Worm (Caenorhabditis elegans) whole organism, young adult: ENCODE measurements around the gene tre-3.

Experiments used
- F33H1.4 ChIP-seq: fragments of 200-800 bp; sonication (Bioruptor generic); IDR thresholded peaks from 2 replicates; pipeline ENCODE4 v1.3.6; 2022; ENCODE audit warnings: missing genetic modification reagents, missing genetic modification characterization, missing compliant biosample characterization
- F52B5.7 ChIP-seq: sonication (generic microtip); optimal IDR thresholded peaks from 2 replicates; lab custom pipeline; 2016; ENCODE audit warnings: mild to moderate bottlenecking, missing genetic modification characterization, missing compliant biosample characterization
- F57C9.4 ChIP-seq: sonication (generic microtip); optimal IDR thresholded peaks from 2 replicates; lab custom pipeline; 2017; ENCODE audit warnings: mild to moderate bottlenecking, missing genetic modification characterization, missing compliant biosample characterization
- K11D2.4 ChIP-seq: fragments of 200-800 bp; sonication (Bioruptor generic); IDR thresholded peaks from 2 replicates; pipeline ENCODE4 v1.3.6; 2022; ENCODE audit warnings: missing genetic modification reagents, missing genetic modification characterization, missing compliant biosample characterization
- T26A5.8 ChIP-seq: sonication (generic microtip); optimal IDR thresholded peaks from 2 replicates; lab custom pipeline; 2016; ENCODE audit warnings: missing genetic modification characterization, missing compliant biosample characterization
- Y53G8AR.9 ChIP-seq: fragments of 200-800 bp; sonication (Bioruptor generic); conservative IDR thresholded peaks from 2 replicates; pipeline ENCODE4 v1.3.6; 2022; ENCODE audit warnings: missing genetic modification reagents, missing genetic modification characterization, missing compliant biosample characterization
- aptf-2 ChIP-seq: fragments of 200-800 bp; sonication (Bioruptor generic); conservative IDR thresholded peaks from 2 replicates; pipeline ENCODE4 v1.3.6; 2022; ENCODE audit warnings: missing genetic modification reagents, missing genetic modification characterization, missing compliant biosample characterization
- attf-5 ChIP-seq: fragments of 200-800 bp; sonication (Bioruptor generic); optimal IDR thresholded peaks from 2 replicates; lab custom pipeline; 2018; ENCODE audit warnings: mild to moderate bottlenecking, missing genetic modification characterization, missing compliant biosample characterization
- bed-2 ChIP-seq: fragments of 200-800 bp; sonication (Bioruptor generic); IDR thresholded peaks from 2 replicates; pipeline ENCODE4 v1.3.6; 2022; ENCODE audit warnings: missing genetic modification reagents, missing genetic modification characterization, missing compliant biosample characterization
- ccch-3 ChIP-seq: fragments of 200-800 bp; sonication (Bioruptor generic); optimal IDR thresholded peaks from 2 replicates; lab custom pipeline; 2018; ENCODE audit warnings: mild to moderate bottlenecking, missing genetic modification characterization, missing compliant biosample characterization
- cebp-1 ChIP-seq, 2 experiments: fragments of 200-800 bp in 1 of 2; sonication (Bioruptor generic) in 1 of 2; sonication (generic microtip) in 1 of 2; IDR thresholded peaks in 1 of 2; optimal IDR thresholded peaks in 1 of 2; 2 replicates each; pipeline versions ENCODE4 v1.3.6 to Lab custom; 2017 to 2022; ENCODE audit warnings: missing compliant biosample characterization in 2 of 2, missing genetic modification characterization in 2 of 2, mild to moderate bottlenecking in 1 of 2, missing genetic modification reagents in 1 of 2, moderate library complexity in 1 of 2
- ceh-100 ChIP-seq: fragments of 200-800 bp; sonication (Bioruptor generic); IDR thresholded peaks from 2 replicates; pipeline ENCODE4 v1.3.6; 2022; ENCODE audit warnings: missing genetic modification reagents, missing genetic modification characterization, missing compliant biosample characterization
- ceh-27 ChIP-seq: fragments of 200-800 bp; sonication (Bioruptor generic); optimal IDR thresholded peaks from 2 replicates; lab custom pipeline; 2018; ENCODE audit warnings: mild to moderate bottlenecking, missing genetic modification characterization, moderate library complexity, missing compliant biosample characterization
- ceh-79 ChIP-seq: sonication (generic microtip); optimal IDR thresholded peaks from 2 replicates; lab custom pipeline; 2017; ENCODE audit warnings: mild to moderate bottlenecking, missing genetic modification characterization, missing compliant biosample characterization
- chd-7 ChIP-seq: sonication (generic microtip); optimal IDR thresholded peaks from 2 replicates; lab custom pipeline; 2016; ENCODE audit warnings: mild to moderate bottlenecking, missing genetic modification characterization, moderate library complexity, missing compliant biosample characterization
- dpl-1 ChIP-seq: fragments of 150-350 bp; optimal IDR thresholded peaks from 2 replicates; lab custom pipeline; 2014; ENCODE audit warnings: missing biosample characterization, missing genetic modification reagents, missing genetic modification characterization
- egl-44 ChIP-seq: fragments of 200-800 bp; sonication (Bioruptor generic); IDR thresholded peaks from 2 replicates; pipeline ENCODE4 v1.3.6; 2022; ENCODE audit warnings: missing genetic modification reagents, missing genetic modification characterization, missing compliant biosample characterization
- ets-4 ChIP-seq: fragments of 200-800 bp; sonication (Bioruptor generic); optimal IDR thresholded peaks from 2 replicates; lab custom pipeline; 2018; ENCODE audit warnings: mild to moderate bottlenecking, missing genetic modification characterization, missing compliant biosample characterization
- fkh-3 ChIP-seq: sonication (generic microtip); optimal IDR thresholded peaks from 2 replicates; lab custom pipeline; 2016; ENCODE audit warnings: mild to moderate bottlenecking, missing genetic modification characterization, missing compliant biosample characterization
- him-1 ChIP-seq: sonication (generic microtip); optimal IDR thresholded peaks from 2 replicates; lab custom pipeline; 2016; ENCODE audit warnings: missing genotype, missing genetic modification reagents, missing genetic modification characterization, missing compliant biosample characterization
- hsf-1 ChIP-seq: fragments of 200-800 bp; sonication (Bioruptor generic); IDR thresholded peaks from 2 replicates; pipeline ENCODE4 v1.3.6; 2022; ENCODE audit warnings: missing genetic modification reagents, missing genetic modification characterization, missing compliant biosample characterization
- let-607 ChIP-seq, 2 experiments: fragments of 200-800 bp in 1 of 2; sonication (Bioruptor generic) in 1 of 2; sonication (generic microtip) in 1 of 2; optimal IDR thresholded peaks; 2 replicates each; lab custom pipeline; 2016 to 2018; ENCODE audit warnings: mild to moderate bottlenecking in 2 of 2, missing compliant biosample characterization in 2 of 2, missing genetic modification characterization in 2 of 2, moderate library complexity in 2 of 2, missing genotype in 1 of 2
- lin-35 ChIP-seq, 3 experiments: fragments of 150-350 bp in 2 of 3; sonication (generic microtip) in 1 of 3; optimal IDR thresholded peaks; 2 replicates each; lab custom pipeline; 2014 to 2018; ENCODE audit warnings: missing biosample characterization in 3 of 3, missing genetic modification characterization in 3 of 3, missing genetic modification reagents in 3 of 3
- lir-1 ChIP-seq: fragments of 200-800 bp; sonication (Bioruptor generic); conservative IDR thresholded peaks from 2 replicates; pipeline ENCODE4 v1.3.6; 2022; ENCODE audit warnings: missing genetic modification reagents, missing genetic modification characterization, missing compliant biosample characterization
- madf-10 ChIP-seq: sonication (generic microtip); optimal IDR thresholded peaks from 2 replicates; lab custom pipeline; 2016; ENCODE audit warnings: mild to moderate bottlenecking, missing genetic modification characterization, missing compliant biosample characterization
- mcd-1 ChIP-seq: fragments of 200-800 bp; sonication (Bioruptor generic); IDR thresholded peaks from 2 replicates; pipeline ENCODE4 v1.3.6; 2022; ENCODE audit warnings: missing genetic modification reagents, missing genetic modification characterization, missing compliant biosample characterization
- nfya-1 ChIP-seq: sonication (generic microtip); optimal IDR thresholded peaks from 2 replicates; lab custom pipeline; 2017; ENCODE audit warnings: antibody characterized with exemption, missing compliant biosample characterization, missing genetic modification characterization, borderline replicate concordance; ENCODE audit not compliant: insufficient read depth
- nfya-2 ChIP-seq: fragments of 200-800 bp; sonication (Bioruptor generic); IDR thresholded peaks from 2 replicates; pipeline ENCODE4 v1.3.6; 2022; ENCODE audit warnings: missing genetic modification reagents, missing genetic modification characterization, missing compliant biosample characterization
- nhr-120 ChIP-seq: fragments of 200-800 bp; sonication (Bioruptor generic); IDR thresholded peaks from 2 replicates; pipeline ENCODE4 v1.3.6; 2022; ENCODE audit warnings: missing genetic modification characterization, missing compliant biosample characterization
- nhr-90 ChIP-seq: sonication (generic microtip); optimal IDR thresholded peaks from 2 replicates; lab custom pipeline; 2016; ENCODE audit warnings: missing genotype, mild to moderate bottlenecking, missing genetic modification characterization, missing compliant biosample characterization
- pha-4 ChIP-seq: fragments of 150-350 bp; sonication (generic microtip); optimal IDR thresholded peaks from 2 replicates; lab custom pipeline; 2014; ENCODE audit warnings: missing biosample characterization, missing genetic modification reagents, missing genetic modification characterization
- repo-1 ChIP-seq: sonication (generic microtip); optimal IDR thresholded peaks from 2 replicates; lab custom pipeline; 2017; ENCODE audit warnings: mild to moderate bottlenecking, missing genetic modification characterization, missing compliant biosample characterization
- snpc-1.1 ChIP-seq: sonication (generic microtip); optimal IDR thresholded peaks from 2 replicates; lab custom pipeline; 2017; ENCODE audit warnings: missing genetic modification characterization, mild to moderate bottlenecking, missing compliant biosample characterization, antibody characterized with exemption, moderate library complexity, missing genotype, missing genetic modification reagents; ENCODE audit not compliant: insufficient read depth
- snpc-1.3 ChIP-seq: sonication (generic microtip); optimal IDR thresholded peaks from 2 replicates; lab custom pipeline; 2017; ENCODE audit warnings: missing genetic modification characterization, mild to moderate bottlenecking, missing compliant biosample characterization, antibody characterized with exemption, moderate library complexity, missing genotype, missing genetic modification reagents; ENCODE audit not compliant: insufficient read depth
- snpc-3.4 ChIP-seq: sonication (generic microtip); optimal IDR thresholded peaks from 2 replicates; lab custom pipeline; 2017; ENCODE audit warnings: missing genetic modification characterization, mild to moderate bottlenecking, missing compliant biosample characterization, antibody characterized with exemption, moderate library complexity, missing genotype, missing genetic modification reagents
- snpc-4 ChIP-seq, 5 experiments: fragments of 150-350 bp in 1 of 5; sonication (generic microtip) in 4 of 5; optimal IDR thresholded peaks; 2 replicates each; lab custom pipeline; 2014 to 2018; ENCODE audit warnings: missing genetic modification characterization in 5 of 5, missing biosample characterization in 3 of 5, antibody characterized with exemption in 2 of 5, mild to moderate bottlenecking in 2 of 5, missing compliant biosample characterization in 2 of 5, missing genotype in 2 of 5, moderate library complexity in 2 of 5, missing genetic modification reagents in 1 of 5
- unc-62 ChIP-seq: fragments of 150-350 bp; optimal IDR thresholded peaks from 2 replicates; lab custom pipeline; 2014; ENCODE audit warnings: missing biosample characterization, missing genetic modification reagents, missing genetic modification characterization
- xnd-1 ChIP-seq: sonication (generic microtip); optimal IDR thresholded peaks from 2 replicates; lab custom pipeline; 2016; ENCODE audit warnings: missing genotype, missing genetic modification reagents, missing genetic modification characterization, missing compliant biosample characterization

Gene tre-3

ce11 chrV:11764373-11764954, 48.8 kb upstream of the tre-3 start, which contains the start of the genes F55A11.1 and syx-5 (continued):
- TF ChIP-seq ceh-79 (tag; lab: Kevin White, UChicago), result no peak
- peak; percentile 30 for TF ChIP-seq dpl-1 (GFP tag; lab: Kevin White, UChicago)
- no peak for TF ChIP-seq pha-4 (tag; lab: Kevin White, UChicago)
- no peak for TF ChIP-seq snpc-1.3 (tag; lab: Kevin White, UChicago)
- TF ChIP-seq ceh-27 (GFP tag; lab: Kevin White, UChicago), result no peak
- no peak for TF ChIP-seq nhr-120 (GFP tag; lab: Robert Waterston, UW)
- TF ChIP-seq K11D2.4, result peak; percentile 81
- TF ChIP-seq egl-44, result no peak
- TF ChIP-seq him-1 (tag; lab: Kevin White, UChicago), result peak; percentile 29
- TF ChIP-seq mcd-1 (GFP tag; lab: Robert Waterston, UW), result peak; percentile 80
- TF ChIP-seq xnd-1, result peak; percentile 39
- TF ChIP-seq repo-1, result peak; percentile 92
- TF ChIP-seq F52B5.7, result no peak
- TF ChIP-seq bed-2 (GFP tag; lab: Robert Waterston, UW), result no peak
- TF ChIP-seq cebp-1 (GFP tag; IDR thresholded peaks at IDR 0.05; lab: Robert Waterston, UW), result no peak
- peak; percentile 74 for TF ChIP-seq cebp-1 (tag; optimal IDR thresholded peaks at IDR 0.05; lab: Kevin White, UChicago)
- no peak for TF ChIP-seq nfya-2 (GFP tag; lab: Robert Waterston, UW)
- no peak for TF ChIP-seq hsf-1
- peak; percentile 54 for TF ChIP-seq madf-10 (tag; lab: Kevin White, UChicago)
- TF ChIP-seq chd-7 (tag; lab: Kevin White, UChicago), result no peak
- TF ChIP-seq ceh-100, result peak; percentile 61
- TF ChIP-seq unc-62 (GFP tag; lab: Kevin White, UChicago), result no peak
- TF ChIP-seq T26A5.8 (tag; lab: Kevin White, UChicago), result no peak
- TF ChIP-seq F57C9.4 (tag; lab: Kevin White, UChicago), result no peak
- TF ChIP-seq Y53G8AR.9 (GFP tag; lab: Robert Waterston, UW), result peak; percentile 23; the same call in 1 of the 2 replicates
- TF ChIP-seq snpc-1.1 (tag; lab: Kevin White, UChicago), result peak; percentile 15
- TF ChIP-seq nhr-90 (tag; lab: Kevin White, UChicago), result no peak
- TF ChIP-seq ccch-3, result no peak
- no peak for TF ChIP-seq lir-1 (GFP tag; lab: Robert Waterston, UW)
- TF ChIP-seq nfya-1 (tag; lab: Kevin White, UChicago), result no peak
- TF ChIP-seq F33H1.4 (GFP tag; lab: Robert Waterston, UW), result peak; percentile 55
- TF ChIP-seq lin-35 (GFP tag; optimal IDR thresholded peaks at IDR 0.05; lab: Kevin White, UChicago), result peak in 1 of 3 experiments; percentile 69
- TF ChIP-seq fkh-3 (tag; lab: Kevin White, UChicago), result no peak
- peak; percentile 67 for TF ChIP-seq attf-5 (GFP tag; lab: Kevin White, UChicago)

ce11 chrV:11762863-11763262, 47.2 kb upstream of the tre-3 start, which contains the start of gene T04F3.4:
Gene T04F3.4 (minus strand): TSS chrV:11763049.
- TF ChIP-seq ceh-100 (no peak), aptf-2 (no peak), repo-1 (no peak), let-607 (tag; optimal IDR thresholded peaks at IDR 0.05; lab: Kevin White, UChicago) (peak; percentile 56 to 86), snpc-3.4 (tag; lab: Kevin White, UChicago) (peak; percentile 3), K11D2.4 (no peak), nhr-90 (tag; lab: Kevin White, UChicago) (no peak), ets-4 (GFP tag; lab: Kevin White, UChicago) (no peak), snpc-4 (GFP tag; optimal IDR thresholded peaks at IDR 0.05; lab: Kevin White, UChicago) (no peak), snpc-4 (tag; optimal IDR thresholded peaks at IDR 0.05; lab: Kevin White, UChicago) (peak in 1 of 4 experiments; percentile 2)
- TF ChIP-seq, all 124 proteins: peak for 3
